Fruit fly (Drosophila melanogaster): ENCODE measurements around the gene Fdx1.

Fdx1 gene

dm6 chr3L:9400697-9401353 is 29.8 kb upstream of the Fdx1 start:
- TF ChIP-seq Dll (optimal IDR thresholded peaks at IDR 0.05) (no peak), EcR (GFP tag; optimal IDR thresholded peaks at IDR 0.05) (no peak), psq (optimal IDR thresholded peaks at IDR 0.05) (no peak), pan (optimal IDR thresholded peaks at IDR 0.05) (no peak), CG8478 (optimal IDR thresholded peaks at IDR 0.05) (no peak), usp (GFP tag; optimal IDR thresholded peaks at IDR 0.05) (no peak)

- TF ChIP-seq pan (optimal IDR thresholded peaks at IDR 0.05) (no peak), CG8478 (optimal IDR thresholded peaks at IDR 0.05) (no peak), EcR (GFP tag; optimal IDR thresholded peaks at IDR 0.05) (no peak), Dll (optimal IDR thresholded peaks at IDR 0.05) (no peak), usp (GFP tag; optimal IDR thresholded peaks at IDR 0.05) (no peak), psq (optimal IDR thresholded peaks at IDR 0.05) (no peak)
Observed at dm6 chr3L:9399855-9400254, 28.8 kb upstream of the Fdx1 start.

DNA sequence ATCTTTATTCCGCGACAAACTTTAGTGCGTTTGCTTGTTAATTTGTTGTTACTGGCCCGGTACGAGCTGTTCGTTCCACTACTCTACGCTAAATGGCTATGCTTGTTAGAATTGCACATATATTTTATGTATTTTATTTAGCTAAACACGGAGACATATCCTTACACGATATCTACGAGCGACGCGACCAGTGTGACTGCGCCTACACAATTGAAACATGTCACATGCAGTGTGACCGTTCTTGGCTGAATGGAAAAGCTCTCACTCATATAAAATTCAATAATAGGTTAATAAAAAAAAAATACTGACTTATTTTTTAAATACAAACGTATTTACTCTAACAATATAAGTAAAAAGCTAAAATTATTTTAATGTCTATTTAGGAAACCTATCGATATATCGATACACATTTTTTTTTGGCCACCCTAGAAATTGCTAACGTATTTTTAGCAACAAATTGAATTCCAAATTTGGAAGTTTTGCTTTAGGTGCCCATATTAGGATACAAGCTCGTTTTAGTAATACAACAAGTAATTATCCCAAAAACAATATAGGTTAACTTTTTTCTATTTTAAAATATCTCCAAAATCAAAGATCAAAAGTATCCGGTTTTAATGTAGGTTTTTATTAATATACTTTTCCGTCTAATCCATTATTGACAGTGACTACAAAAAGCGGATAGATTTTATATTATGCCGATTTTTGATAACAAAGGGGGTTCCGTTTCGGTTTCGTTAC is 28.1 kb upstream of the Fdx1 start, which contains the start of gene CG4080:
Gene CG4080 (minus strand): TSS at position 215 of the 738 bp plus-strand sequence.
- TF ChIP-seq usp (GFP tag; optimal IDR thresholded peaks at IDR 0.05), result no peak
- no peak for TF ChIP-seq psq (optimal IDR thresholded peaks at IDR 0.05)
- TF ChIP-seq EcR (GFP tag; optimal IDR thresholded peaks at IDR 0.05), result no peak

dm6 chr3L:9398435-9398981 is 27.5 kb upstream of the Fdx1 start:
- TF ChIP-seq usp (GFP tag; optimal IDR thresholded peaks at IDR 0.05) (no peak), EcR (GFP tag; optimal IDR thresholded peaks at IDR 0.05) (peak in 1 of 2 experiments; percentile 56)

- TF ChIP-seq Dll (optimal IDR thresholded peaks at IDR 0.05) (no peak), EcR (GFP tag; optimal IDR thresholded peaks at IDR 0.05) (no peak)
Observed at dm6 chr3L:9398028-9398427, 27.0 kb upstream of the Fdx1 start.

dm6 chr3L:9397156-9397555 is 26.1 kb upstream of the Fdx1 start:
- TF ChIP-seq usp (GFP tag; optimal IDR thresholded peaks at IDR 0.05) (no peak), psq (optimal IDR thresholded peaks at IDR 0.05) (no peak), EcR (GFP tag; optimal IDR thresholded peaks at IDR 0.05) (no peak), pan (optimal IDR thresholded peaks at IDR 0.05) (no peak), CG8478 (optimal IDR thresholded peaks at IDR 0.05) (no peak), Dll (optimal IDR thresholded peaks at IDR 0.05) (no peak)

dm6 chr3L:9396704-9397103 is 25.7 kb upstream of the Fdx1 start:
- no peak for TF ChIP-seq CG8478 (optimal IDR thresholded peaks at IDR 0.05)
- TF ChIP-seq psq (optimal IDR thresholded peaks at IDR 0.05), result no peak
- TF ChIP-seq Dll (optimal IDR thresholded peaks at IDR 0.05), result no peak
- TF ChIP-seq EcR (GFP tag; optimal IDR thresholded peaks at IDR 0.05), result no peak
- TF ChIP-seq pan (optimal IDR thresholded peaks at IDR 0.05), result no peak
- no peak for TF ChIP-seq usp (GFP tag; optimal IDR thresholded peaks at IDR 0.05)

DNA sequence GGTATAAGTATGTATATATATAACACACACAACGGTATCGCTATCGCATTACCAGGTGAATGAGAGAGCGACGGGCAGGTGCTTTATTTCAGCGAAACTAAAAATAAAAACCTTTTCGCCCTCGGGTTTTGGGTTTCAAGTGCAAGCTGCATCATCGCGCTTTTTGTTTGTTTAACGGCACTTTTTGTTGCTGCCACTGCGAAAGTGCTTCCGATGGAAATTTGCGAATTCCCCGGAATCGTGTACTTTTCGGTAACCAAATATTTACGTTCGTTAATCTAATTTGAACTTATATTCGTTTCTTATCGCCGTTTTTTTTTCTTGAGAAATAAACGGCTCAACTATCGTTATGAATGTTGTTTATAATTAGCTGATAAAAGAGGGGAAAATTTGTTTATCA is 25.0 kb upstream of the Fdx1 start:
- TF ChIP-seq pan (optimal IDR thresholded peaks at IDR 0.05) (no peak), psq (optimal IDR thresholded peaks at IDR 0.05) (no peak), Dll (optimal IDR thresholded peaks at IDR 0.05) (no peak), usp (GFP tag; optimal IDR thresholded peaks at IDR 0.05) (no peak), EcR (GFP tag; optimal IDR thresholded peaks at IDR 0.05) (no peak), CG8478 (optimal IDR thresholded peaks at IDR 0.05) (no peak)

DNA sequence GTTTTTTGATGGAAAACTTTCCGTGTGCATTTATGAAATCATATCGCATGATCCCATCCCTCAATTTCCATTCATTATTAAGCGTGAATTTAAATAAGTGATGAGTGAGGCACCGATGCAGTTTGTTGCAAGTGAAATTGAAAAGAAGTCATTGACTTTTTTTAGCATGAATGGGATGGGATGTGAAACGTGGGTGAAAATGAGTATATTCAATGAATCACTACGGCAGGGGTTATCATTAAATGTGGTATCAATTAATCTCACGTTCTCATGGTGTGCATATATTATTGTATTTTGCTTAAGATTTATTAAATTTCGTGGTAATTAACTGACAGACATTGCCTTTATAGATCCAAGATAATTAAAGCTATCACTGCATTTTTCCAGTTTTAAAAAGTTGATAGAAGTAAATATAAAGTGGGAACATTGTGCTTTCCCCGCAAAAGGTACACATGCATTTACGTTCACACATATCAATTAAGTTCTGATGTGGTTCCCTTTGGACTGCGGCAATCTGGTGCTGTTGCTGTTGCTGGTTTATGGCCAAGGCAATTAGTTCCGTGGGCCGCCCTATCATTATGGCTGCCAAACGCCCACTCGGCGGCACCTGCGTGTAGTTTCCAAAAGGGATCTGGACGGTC is 20.4 kb upstream of the Fdx1 start:
- TF ChIP-seq usp (GFP tag; optimal IDR thresholded peaks at IDR 0.05), result no peak

dm6 chr3L:9384445-9385079 is 13.5 kb upstream of the Fdx1 start:
- peak in 1 of 2 experiments; percentile 17 for TF ChIP-seq EcR (GFP tag; optimal IDR thresholded peaks at IDR 0.05)
- no peak for TF ChIP-seq CG8478 (optimal IDR thresholded peaks at IDR 0.05)

- TF ChIP-seq EcR (GFP tag; optimal IDR thresholded peaks at IDR 0.05) (peak in 1 of 2 experiments; percentile 76), Dll (optimal IDR thresholded peaks at IDR 0.05) (no peak), psq (optimal IDR thresholded peaks at IDR 0.05) (no peak), CG8478 (optimal IDR thresholded peaks at IDR 0.05) (peak; percentile 42)
Observed at dm6 chr3L:9383345-9384075, 12.5 kb upstream of the Fdx1 start, which contains the start of gene Hsp27. Gene Hsp27, plus strand, starts transcription at chr3L:9384063.

DNA sequence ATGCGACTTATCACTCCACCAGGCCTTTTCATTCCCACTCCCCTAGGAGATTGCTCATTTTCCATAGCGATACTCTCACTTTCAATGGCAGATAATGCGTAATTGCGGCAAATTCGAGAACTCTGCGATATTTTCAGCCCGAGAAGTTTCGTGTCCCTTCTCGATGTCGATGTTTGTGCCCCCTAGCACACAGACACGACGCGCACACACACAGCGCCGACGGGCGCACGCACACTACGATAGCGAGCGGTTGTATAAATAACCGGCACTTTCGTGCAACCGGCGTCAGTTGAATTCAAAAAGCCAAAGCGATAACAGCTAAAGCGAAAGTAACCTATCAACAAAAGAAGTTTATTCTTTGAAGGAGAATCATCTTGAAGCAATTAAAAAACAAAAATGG is 10.6 kb upstream of the Fdx1 start, which contains the start of gene Hsp23:
Gene Hsp23 (plus strand): TSS at position 281 of the 400 bp plus-strand sequence.
- TF ChIP-seq pan (optimal IDR thresholded peaks at IDR 0.05) (no peak), EcR (GFP tag; optimal IDR thresholded peaks at IDR 0.05) (peak in 1 of 2 experiments; percentile 48), Dll (optimal IDR thresholded peaks at IDR 0.05) (peak; percentile 18), usp (GFP tag; optimal IDR thresholded peaks at IDR 0.05) (no peak), CG8478 (optimal IDR thresholded peaks at IDR 0.05) (no peak), psq (optimal IDR thresholded peaks at IDR 0.05) (no peak)

Data from whole organism.